Fruit fly (Drosophila melanogaster) whole organism, embryonic: ENCODE results near the gene Chchd2.

Source experiments
- B-H2 ChIP-seq: fragments of 200-800 bp; sonication (Bioruptor generic); optimal IDR thresholded peaks from 2 replicates; lab custom pipeline; 2018; ENCODE audit warnings: missing biosample characterization, mild to moderate bottlenecking, missing genetic modification characterization
- BEAF-32 ChIP-seq: fragments of 200-800 bp; sonication (Bioruptor generic); optimal IDR thresholded peaks from 3 replicates; lab custom pipeline; 2017; ENCODE audit warnings: missing biosample characterization, missing genetic modification characterization, mild to moderate bottlenecking, moderate library complexity, missing genetic modification reagents
- Bdp1 ChIP-seq: fragments of 200-800 bp; sonication (Bioruptor generic); optimal IDR thresholded peaks from 3 replicates; lab custom pipeline; 2016; ENCODE audit warnings: missing biosample characterization, missing genetic modification characterization
- CG10543 ChIP-seq: fragments of 200-800 bp; sonication (Bioruptor generic); optimal IDR thresholded peaks from 3 replicates; lab custom pipeline; 2017; ENCODE audit warnings: missing biosample characterization, mild to moderate bottlenecking, missing genetic modification characterization, moderate library complexity
- CG10565 ChIP-seq: fragments of 200-800 bp; sonication (Bioruptor generic); optimal IDR thresholded peaks from 3 replicates; lab custom pipeline; 2016; ENCODE audit warnings: missing biosample characterization, mild to moderate bottlenecking, missing genetic modification characterization
- CG13775 ChIP-seq: fragments of 200-800 bp; sonication (Bioruptor generic); optimal IDR thresholded peaks from 3 replicates; lab custom pipeline; 2017; ENCODE audit warnings: missing biosample characterization, mild to moderate bottlenecking, missing genetic modification characterization
- CG15011 ChIP-seq: fragments of 200-800 bp; sonication (Bioruptor generic); optimal IDR thresholded peaks from 3 replicates; lab custom pipeline; 2018; ENCODE audit warnings: missing biosample characterization, mild to moderate bottlenecking, missing genetic modification characterization
- CG15479 ChIP-seq: fragments of 200-800 bp; sonication (Bioruptor generic); optimal IDR thresholded peaks from 3 replicates; lab custom pipeline; 2019; ENCODE audit warnings: missing biosample characterization, mild to moderate bottlenecking, missing genetic modification characterization, moderate library complexity
- CG15514 ChIP-seq: fragments of 200-800 bp; sonication (Bioruptor generic); optimal IDR thresholded peaks from 3 replicates; lab custom pipeline; 2017; ENCODE audit warnings: missing biosample characterization, missing genetic modification characterization, mild to moderate bottlenecking, moderate library complexity, missing genetic modification reagents
- CG17359 ChIP-seq: fragments of 200-800 bp; sonication (Bioruptor generic); optimal IDR thresholded peaks from 3 replicates; lab custom pipeline; 2018; ENCODE audit warnings: missing biosample characterization, mild to moderate bottlenecking, missing genetic modification characterization, moderate library complexity
- CG18262 ChIP-seq: fragments of 200-800 bp; optimal IDR thresholded peaks from 3 replicates; lab custom pipeline; 2019; ENCODE audit warnings: missing biosample characterization, mild to moderate bottlenecking, missing genetic modification characterization, moderate library complexity
- CG31365 ChIP-seq: fragments of 200-800 bp; sonication (Bioruptor generic); optimal IDR thresholded peaks from 2 replicates; lab custom pipeline; 2018; ENCODE audit warnings: missing biosample characterization, mild to moderate bottlenecking, missing genetic modification characterization
- CG4404 ChIP-seq: fragments of 200-800 bp; sonication (Bioruptor generic); IDR thresholded peaks from 2 replicates; pipeline ENCODE4 v1.3.6; 2022; ENCODE audit warnings: missing biosample characterization, missing genetic modification characterization
- CG9817 ChIP-seq: fragments of 200-800 bp; sonication (Bioruptor generic); optimal IDR thresholded peaks from 2 replicates; lab custom pipeline; 2018; ENCODE audit warnings: missing biosample characterization, mild to moderate bottlenecking, missing genetic modification characterization, moderate library complexity
- CoRest ChIP-seq: fragments of 200-800 bp; sonication (Bioruptor generic); optimal IDR thresholded peaks from 3 replicates; lab custom pipeline; 2018; ENCODE audit warnings: missing biosample characterization, mild to moderate bottlenecking, missing genetic modification characterization, moderate library complexity
- D ChIP-seq, 2 experiments: fragments of 200-800 bp in 1 of 2; fragments of >200 bp in 1 of 2; sonication (Bioruptor generic) in 1 of 2; optimal IDR thresholded peaks; 2 replicates in 1 of 2; 3 replicates in 1 of 2; lab custom pipeline; 2017; ENCODE audit warnings: mild to moderate bottlenecking in 1 of 2, missing biosample characterization in 1 of 2, missing genetic modification characterization in 1 of 2, missing genetic modification reagents in 1 of 2
- Eip74EF ChIP-seq, 2 experiments: fragments of 200-800 bp in 1 of 2; fragments of >200 bp in 1 of 2; sonication (Bioruptor generic) in 1 of 2; optimal IDR thresholded peaks; 2 replicates each; lab custom pipeline; 2017 to 2019; ENCODE audit warnings: missing biosample characterization in 2 of 2, missing genetic modification characterization in 2 of 2, mild to moderate bottlenecking in 1 of 2, moderate library complexity in 1 of 2
- Ets97D ChIP-seq: fragments of 200-800 bp; sonication (Bioruptor generic); optimal IDR thresholded peaks from 3 replicates; lab custom pipeline; 2016; ENCODE audit warnings: missing biosample characterization, missing genetic modification characterization
- Fer3 ChIP-seq: fragments of 200-800 bp; sonication (Bioruptor generic); optimal IDR thresholded peaks from 2 replicates; lab custom pipeline; 2018; ENCODE audit warnings: missing biosample characterization, mild to moderate bottlenecking, missing genetic modification characterization, moderate library complexity
- H2.0 ChIP-seq: fragments of 200-800 bp; sonication (Bioruptor generic); IDR thresholded peaks from 2 replicates; pipeline ENCODE4 v1.3.6; 2022; ENCODE audit warnings: missing biosample characterization, missing genetic modification characterization
- MESR4 ChIP-seq: fragments of 200-800 bp; sonication (Bioruptor generic); optimal IDR thresholded peaks from 2 replicates; lab custom pipeline; 2018; ENCODE audit warnings: missing biosample characterization, mild to moderate bottlenecking, missing genetic modification characterization, moderate library complexity
- Med ChIP-seq: fragments of 200-800 bp; sonication (Bioruptor generic); peaks from one replicate; lab custom pipeline; 2016; ENCODE audit warnings: missing biosample characterization, missing genetic modification characterization, mild to moderate bottlenecking, inconsistent platforms, moderate library complexity
- Nf-YC ChIP-seq: fragments of 200-800 bp; optimal IDR thresholded peaks from 3 replicates; lab custom pipeline; 2019; ENCODE audit warnings: missing biosample characterization, mild to moderate bottlenecking, missing genetic modification characterization, moderate library complexity
- Rfx ChIP-seq: fragments of 200-800 bp; sonication (Bioruptor generic); IDR thresholded peaks from 2 replicates; pipeline ENCODE4 v1.3.6; 2022; ENCODE audit warnings: missing biosample characterization, missing genetic modification characterization
- Sry-β ChIP-seq: fragments of 200-800 bp; sonication (Bioruptor generic); optimal IDR thresholded peaks from 2 replicates; lab custom pipeline; 2018; ENCODE audit warnings: missing biosample characterization, mild to moderate bottlenecking, missing genetic modification characterization, moderate library complexity
- az2 ChIP-seq: fragments of 200-800 bp; sonication (Bioruptor generic); optimal IDR thresholded peaks from 3 replicates; lab custom pipeline; 2016; ENCODE audit warnings: missing biosample characterization, missing genetic modification characterization
- cg ChIP-seq: fragments of 200-800 bp; sonication (Bioruptor generic); optimal IDR thresholded peaks from 3 replicates; lab custom pipeline; 2019; ENCODE audit warnings: missing biosample characterization, mild to moderate bottlenecking, missing genetic modification characterization, moderate library complexity
- dm ChIP-seq: fragments of 200-800 bp; sonication (Bioruptor generic); optimal IDR thresholded peaks from 3 replicates; lab custom pipeline; 2016; ENCODE audit warnings: missing biosample characterization, missing genetic modification characterization
- fru ChIP-seq: fragments of >200 bp; optimal IDR thresholded peaks from 2 replicates; lab custom pipeline; 2017
- gsb-n ChIP-seq: fragments of 200-800 bp; sonication (Bioruptor generic); optimal IDR thresholded peaks from 3 replicates; lab custom pipeline; 2018; ENCODE audit warnings: missing biosample characterization, mild to moderate bottlenecking, missing genetic modification characterization
- gt ChIP-seq: fragments of 200-800 bp; sonication (Bioruptor generic); IDR thresholded peaks from 2 replicates; pipeline ENCODE4 v1.3.6; 2022; ENCODE audit warnings: missing biosample characterization, missing genetic modification characterization
- ind ChIP-seq: fragments of 200-800 bp; sonication (Bioruptor generic); optimal IDR thresholded peaks from 3 replicates; lab custom pipeline; 2016; ENCODE audit warnings: missing biosample characterization, missing genetic modification characterization
- knrl ChIP-seq: fragments of 200-800 bp; sonication (Bioruptor generic); IDR thresholded peaks from 3 replicates; pipeline ENCODE4 v1.3.6; 2022; ENCODE audit warnings: missing biosample characterization, missing genetic modification characterization; ENCODE audit not compliant: partially characterized antibody
- lov ChIP-seq, 2 experiments: fragments of 200-800 bp in 1 of 2; fragments of >200 bp in 1 of 2; sonication (Bioruptor generic) in 1 of 2; IDR thresholded peaks in 1 of 2; optimal IDR thresholded peaks in 1 of 2; 2 replicates in 1 of 2; 3 replicates in 1 of 2; pipeline versions ENCODE4 v1.3.6 to Lab custom; 2017 to 2022; ENCODE audit warnings: missing biosample characterization in 1 of 2, missing genetic modification characterization in 1 of 2
- nau ChIP-seq: fragments of 200-800 bp; sonication (Bioruptor generic); optimal IDR thresholded peaks from 3 replicates; lab custom pipeline; 2017; ENCODE audit warnings: missing biosample characterization, mild to moderate bottlenecking, missing genetic modification characterization, missing genetic modification reagents
- onecut ChIP-seq: fragments of 200-800 bp; sonication (Bioruptor generic); IDR thresholded peaks from 2 replicates; pipeline ENCODE4 v1.3.6; 2022; ENCODE audit warnings: missing biosample characterization, missing genetic modification characterization
- shn ChIP-seq: fragments of 200-800 bp; sonication (Bioruptor generic); optimal IDR thresholded peaks from 3 replicates; lab custom pipeline; 2016; ENCODE audit warnings: missing biosample characterization, missing genetic modification characterization
- tap ChIP-seq: fragments of 200-800 bp; optimal IDR thresholded peaks from 3 replicates; lab custom pipeline; 2019; ENCODE audit warnings: missing biosample characterization, mild to moderate bottlenecking, missing genetic modification characterization, moderate library complexity

The Chchd2 gene

dm6 chrX:17148951-17149449, at the start of gene Chchd2 (continued):
- no peak for TF ChIP-seq CG13775 (GFP tag; lab: Kevin White, UChicago)
- TF ChIP-seq Med = peak; percentile 20
- no peak for TF ChIP-seq CoRest (tag; lab: Kevin White, UChicago)
- peak; percentile 11 for TF ChIP-seq Fer3 (tag; lab: Kevin White, UChicago)
- TF ChIP-seq gt (GFP tag; lab: Robert Waterston, UW) = no peak
- TF ChIP-seq cg = no peak
- TF ChIP-seq Ets97D (GFP tag; lab: Kevin White, UChicago) = peak; percentile 33
- no peak for TF ChIP-seq fru (lab: Kevin White, UChicago)
- no peak for TF ChIP-seq B-H2 (GFP tag; lab: Kevin White, UChicago)
- no peak for TF ChIP-seq CG10565 (GFP tag; lab: Kevin White, UChicago)
- TF ChIP-seq CG17359 (tag; lab: Kevin White, UChicago) = no peak
- TF ChIP-seq H2.0 (GFP tag; lab: Robert Waterston, UW) = no peak
- peak in 1 of 2 experiments; percentile 70 for TF ChIP-seq Eip74EF (GFP tag; optimal IDR thresholded peaks at IDR 0.05; lab: Kevin White, UChicago)
- no peak for TF ChIP-seq ind (GFP tag; lab: Kevin White, UChicago)
- TF ChIP-seq Nf-YC (tag; lab: Kevin White, UChicago) = peak; percentile 26
- no peak for TF ChIP-seq CG15479 (GFP tag; lab: Kevin White, UChicago)
- no peak for TF ChIP-seq CG15011
- TF ChIP-seq dm (GFP tag; lab: Kevin White, UChicago) = no peak
- TF ChIP-seq nau (GFP tag; lab: Kevin White, UChicago) = no peak
- TF ChIP-seq Rfx (GFP tag; lab: Robert Waterston, UW) = no peak
- TF ChIP-seq onecut (GFP tag; lab: Robert Waterston, UW) = peak; percentile 32; the same call in 1 of the 2 replicates
- TF ChIP-seq MESR4 (GFP tag; lab: Kevin White, UChicago) = peak; percentile 89
- no peak for TF ChIP-seq tap (tag; lab: Kevin White, UChicago)
- no peak for TF ChIP-seq shn (GFP tag; lab: Kevin White, UChicago)
- TF ChIP-seq CG4404 (GFP tag; lab: Robert Waterston, UW) = no peak
- peak; percentile 87 for TF ChIP-seq Sry-β (GFP tag; lab: Kevin White, UChicago)
- TF ChIP-seq CG31365 (tag; lab: Kevin White, UChicago) = no peak
- TF ChIP-seq CG10543 (GFP tag; lab: Kevin White, UChicago) = peak; percentile 15
- no peak for TF ChIP-seq gsb-n
- TF ChIP-seq CG18262 (tag; lab: Kevin White, UChicago) = no peak
- TF ChIP-seq CG9817 = no peak
- TF ChIP-seq lov (optimal IDR thresholded peaks at IDR 0.05; lab: Kevin White, UChicago) = no peak
- TF ChIP-seq lov (GFP tag; IDR thresholded peaks at IDR 0.05; lab: Robert Waterston, UW) = no peak
- no peak for TF ChIP-seq az2

- TF ChIP-seq CG15514 (GFP tag; lab: Kevin White, UChicago) (peak; percentile 98), knrl (peak; percentile 5; the same call in 1 of the 3 replicates), Bdp1 (GFP tag; lab: Kevin White, UChicago) (no peak), D (optimal IDR thresholded peaks at IDR 0.05; lab: Kevin White, UChicago) (no peak), D (GFP tag; optimal IDR thresholded peaks at IDR 0.05; lab: Kevin White, UChicago) (no peak), BEAF-32 (GFP tag; lab: Kevin White, UChicago) (peak; percentile 9)
Measured at dm6 chrX:17105707-17106106, 43.1 kb upstream of the Chchd2 start, which contains the start of gene Arpc3B. Gene Arpc3B (minus strand): TSS chrX:17105852.
